Fruit fly (Drosophila melanogaster) whole organism, prepupa: Measurements from ENCODE around the gene Or85a.

Experiments
- CG10631 ChIP-seq: fragments of 200-800 bp; sonication (Bioruptor generic); optimal IDR thresholded peaks from 2 replicates; lab custom pipeline; 2016; ENCODE audit warnings: missing biosample characterization, missing genetic modification characterization
- CG11294 ChIP-seq: fragments of 200-800 bp; sonication (Bioruptor generic); IDR thresholded peaks from 2 replicates; pipeline ENCODE4 v1.3.6; 2022; ENCODE audit warnings: missing biosample characterization, missing genetic modification characterization
- CG6854 ChIP-seq: fragments of 200-800 bp; sonication (Bioruptor generic); optimal IDR thresholded peaks from 2 replicates; lab custom pipeline; 2017; ENCODE audit warnings: missing biosample characterization, mild to moderate bottlenecking, missing genetic modification characterization
- CG8319 ChIP-seq: fragments of 200-800 bp; sonication (Bioruptor generic); optimal IDR thresholded peaks from 3 replicates; lab custom pipeline; 2016; ENCODE audit warnings: missing biosample characterization, missing genetic modification characterization
- Eip78C ChIP-seq: fragments of 200-800 bp; sonication (Bioruptor generic); peaks from one replicate; lab custom pipeline; 2016; ENCODE audit warnings: missing biosample characterization, missing genetic modification characterization
- Ets21C ChIP-seq: fragments of 200-800 bp; sonication (Bioruptor generic); optimal IDR thresholded peaks from 3 replicates; lab custom pipeline; 2016; ENCODE audit warnings: missing biosample characterization, missing genetic modification characterization
- Hr4 ChIP-seq: fragments of 200-800 bp; sonication (Bioruptor generic); optimal IDR thresholded peaks from 3 replicates; lab custom pipeline; 2016; ENCODE audit warnings: missing biosample characterization, missing genetic modification characterization
- fd85E ChIP-seq: fragments of 200-800 bp; sonication (Bioruptor generic); optimal IDR thresholded peaks from 3 replicates; lab custom pipeline; 2016; ENCODE audit warnings: missing biosample characterization, missing genetic modification characterization
- ss ChIP-seq, 2 experiments: fragments of 200-800 bp; sonication (Bioruptor generic); optimal IDR thresholded peaks; 2 replicates in 1 of 2; 3 replicates in 1 of 2; lab custom pipeline; 2017 to 2018; ENCODE audit warnings: mild to moderate bottlenecking in 2 of 2, missing biosample characterization in 2 of 2, missing genetic modification characterization in 2 of 2, moderate library complexity in 1 of 2
- svp ChIP-seq: fragments of 200-800 bp; sonication (Bioruptor generic); peaks from one replicate; lab custom pipeline; 2016; ENCODE audit warnings: missing biosample characterization, missing genetic modification characterization

The Or85a gene

DNA sequence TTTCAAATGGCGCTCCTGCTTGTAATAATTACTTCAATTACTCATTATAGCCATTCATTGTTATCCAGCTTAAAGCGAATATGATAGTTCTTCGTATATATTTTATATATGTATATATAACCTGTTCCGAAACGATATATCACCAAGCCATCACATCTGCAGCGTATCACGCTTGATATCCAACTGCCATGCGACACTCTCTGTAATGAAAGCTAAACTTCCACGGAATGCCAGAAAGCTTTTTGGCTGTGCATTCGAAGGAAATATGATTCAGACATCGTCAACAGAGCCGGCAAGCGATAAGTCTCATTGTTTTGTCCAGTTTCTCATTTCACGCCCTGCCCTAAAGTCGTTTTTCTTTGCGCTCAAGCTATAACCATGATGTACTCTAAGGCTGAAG, 36.5 kb downstream of the Or85a start:
- no peak for TF ChIP-seq Hr4 (GFP tag; lab: Kevin White, UChicago)
- no peak for TF ChIP-seq CG6854 (GFP tag; lab: Kevin White, UChicago)
- no peak for TF ChIP-seq fd85E (GFP tag; lab: Kevin White, UChicago)
- peak; percentile 24 for TF ChIP-seq Eip78C (GFP tag; lab: Kevin White, UChicago)

DNA sequence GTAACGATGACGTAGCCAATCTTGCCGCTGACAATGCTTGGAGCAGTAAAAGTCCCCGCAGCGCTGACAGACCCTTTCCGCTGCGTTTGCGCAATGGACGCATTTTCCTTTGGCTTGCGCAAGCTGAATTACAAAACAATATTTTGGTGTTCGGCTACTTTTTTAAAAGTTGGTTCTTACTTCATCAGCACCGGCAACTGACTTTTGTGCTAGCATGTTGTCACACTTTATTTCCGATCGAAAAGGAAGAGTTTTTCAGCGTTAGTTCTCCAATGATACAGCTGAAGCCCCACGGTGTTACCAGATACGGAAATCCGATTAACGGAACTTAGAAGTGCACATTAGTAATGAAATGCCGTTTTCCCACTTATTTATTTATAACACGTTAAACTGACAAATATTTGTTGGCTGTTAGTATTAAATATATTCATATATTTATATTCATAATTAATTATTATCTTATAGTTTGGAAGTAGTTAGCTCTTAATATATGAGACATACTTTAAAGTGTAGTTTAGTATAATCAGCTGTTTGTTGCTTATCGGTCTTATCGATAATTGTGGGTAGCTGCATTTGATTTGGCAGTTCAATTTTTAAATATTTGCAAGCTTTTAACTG, 40.8 kb downstream of the Or85a start, which contains the start of the genes Veneno and CG7963:
Veneno (minus strand) TSS at position 296 of the 618 bp plus-strand sequence.
CG7963 (plus strand) TSS at position 568 of the 618 bp plus-strand sequence.
- TF ChIP-seq CG10631 (GFP tag; lab: Kevin White, UChicago), result peak; percentile 35
- no peak for TF ChIP-seq ss (GFP tag; optimal IDR thresholded peaks at IDR 0.05; lab: Kevin White, UChicago)
- TF ChIP-seq svp (GFP tag; lab: Kevin White, UChicago), result peak; percentile 39

DNA sequence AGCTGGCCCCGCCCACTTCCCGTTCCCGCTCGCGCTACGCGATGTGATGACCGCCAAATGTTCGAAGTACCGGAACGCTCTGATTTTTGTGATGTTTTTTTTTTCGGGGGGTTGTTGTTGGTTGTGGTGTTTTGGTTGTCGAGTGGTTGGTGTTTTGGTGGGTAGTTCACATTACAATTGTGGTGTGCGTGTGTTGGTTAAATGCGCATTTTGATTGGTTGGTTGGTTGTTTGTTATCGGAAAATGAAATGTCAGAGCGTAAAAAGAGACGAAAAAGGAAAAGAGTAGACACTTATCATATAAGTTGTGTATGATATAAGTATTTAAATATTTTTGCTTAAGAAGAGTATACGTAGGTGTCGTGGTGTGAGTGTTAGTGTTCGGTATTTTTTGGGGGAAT, 47.0 kb downstream of the Or85a start:
- no peak for TF ChIP-seq ss (GFP tag; optimal IDR thresholded peaks at IDR 0.05; lab: Kevin White, UChicago)
- no peak for TF ChIP-seq CG11294 (GFP tag; lab: Robert Waterston, UW)
- no peak for TF ChIP-seq Ets21C (GFP tag; lab: Kevin White, UChicago)
- TF ChIP-seq CG8319 (GFP tag; lab: Kevin White, UChicago), result no peak
- no peak for TF ChIP-seq fd85E (GFP tag; lab: Kevin White, UChicago)
